Worm (Caenorhabditis elegans): ENCODE measurements around the gene C03G6.17.

- TF ChIP-seq snpc-4 (tag; optimal IDR thresholded peaks at IDR 0.05) (no peak), dve-1 (tag; optimal IDR thresholded peaks at IDR 0.05; ENCODE audit: insufficient read depth) (no peak), aha-1 (tag) (no peak), ceh-32 (tag; optimal IDR thresholded peaks at IDR 0.05; ENCODE audit: poor library complexity) (no peak), hlh-30 (tag; optimal IDR thresholded peaks at IDR 0.05; ENCODE audit: insufficient read depth) (no peak), dpl-1 (GFP tag; optimal IDR thresholded peaks at IDR 0.05) (no peak), T26A8.4 (GFP tag; IDR thresholded peaks at IDR 0.05) (no peak), nhr-28 (tag; optimal IDR thresholded peaks at IDR 0.05) (no peak), snpc-1.2 (GFP tag; IDR thresholded peaks at IDR 0.05) (no peak), nhr-25 (tag; optimal IDR thresholded peaks at IDR 0.05; ENCODE audit: borderline replicate concordance, insufficient read depth) (no peak), ctbp-1 (GFP tag; IDR thresholded peaks at IDR 0.05) (no peak), ztf-11 (tag; optimal IDR thresholded peaks at IDR 0.05) (no peak), nhr-77 (tag; optimal IDR thresholded peaks at IDR 0.05) (no peak), zag-1 (tag; optimal IDR thresholded peaks at IDR 0.05) (no peak)
Observed at ce11 chrV:7356684-7357083, 24.2 kb downstream of the C03G6.17 start, which contains the start of gene C03G6.21.

Data from whole organism, L4 larva.